Worm (Caenorhabditis elegans) whole organism, young adult: ENCODE data around the gene F38A1.8.

Experiments used
- B0019.2 ChIP-seq: fragments of 200-800 bp; sonication (Bioruptor generic); conservative IDR thresholded peaks from 2 replicates; pipeline ENCODE4 v1.3.6; 2022; ENCODE audit warnings: missing genetic modification reagents, missing genetic modification characterization, missing compliant biosample characterization
- B0035.1 ChIP-seq: sonication (generic microtip); optimal IDR thresholded peaks from 2 replicates; lab custom pipeline; 2016; ENCODE audit warnings: missing genetic modification characterization, mild to moderate bottlenecking, missing compliant biosample characterization, missing genotype, missing genetic modification reagents
- F33H1.4 ChIP-seq: fragments of 200-800 bp; sonication (Bioruptor generic); IDR thresholded peaks from 2 replicates; pipeline ENCODE4 v1.3.6; 2022; ENCODE audit warnings: missing genetic modification reagents, missing genetic modification characterization, missing compliant biosample characterization
- F55B11.4 ChIP-seq: sonication (generic microtip); optimal IDR thresholded peaks from 2 replicates; lab custom pipeline; 2016; ENCODE audit warnings: missing compliant biosample characterization, missing genetic modification characterization, borderline replicate concordance; ENCODE audit not compliant: insufficient read depth
- F57A8.1 ChIP-seq: fragments of 200-800 bp; sonication (Bioruptor generic); optimal IDR thresholded peaks from 2 replicates; lab custom pipeline; 2018; ENCODE audit warnings: mild to moderate bottlenecking, missing genetic modification characterization, moderate library complexity, missing compliant biosample characterization
- Y53G8AR.9 ChIP-seq: fragments of 200-800 bp; sonication (Bioruptor generic); conservative IDR thresholded peaks from 2 replicates; pipeline ENCODE4 v1.3.6; 2022; ENCODE audit warnings: missing genetic modification reagents, missing genetic modification characterization, missing compliant biosample characterization
- akir-1 ChIP-seq: fragments of 200-800 bp; sonication (Bioruptor generic); optimal IDR thresholded peaks from 2 replicates; lab custom pipeline; 2018; ENCODE audit warnings: mild to moderate bottlenecking, missing genetic modification characterization, moderate library complexity, missing compliant biosample characterization
- atf-7 ChIP-seq: sonication (generic microtip); optimal IDR thresholded peaks from 2 replicates; lab custom pipeline; 2017; ENCODE audit warnings: mild to moderate bottlenecking, missing genetic modification characterization, missing compliant biosample characterization
- bed-2 ChIP-seq: fragments of 200-800 bp; sonication (Bioruptor generic); IDR thresholded peaks from 2 replicates; pipeline ENCODE4 v1.3.6; 2022; ENCODE audit warnings: missing genetic modification reagents, missing genetic modification characterization, missing compliant biosample characterization
- cebp-1 ChIP-seq, 2 experiments: fragments of 200-800 bp in 1 of 2; sonication (Bioruptor generic) in 1 of 2; sonication (generic microtip) in 1 of 2; IDR thresholded peaks in 1 of 2; optimal IDR thresholded peaks in 1 of 2; 2 replicates each; pipeline versions ENCODE4 v1.3.6 to Lab custom; 2017 to 2022; ENCODE audit warnings: missing compliant biosample characterization in 2 of 2, missing genetic modification characterization in 2 of 2, mild to moderate bottlenecking in 1 of 2, missing genetic modification reagents in 1 of 2, moderate library complexity in 1 of 2
- ceh-100 ChIP-seq: fragments of 200-800 bp; sonication (Bioruptor generic); IDR thresholded peaks from 2 replicates; pipeline ENCODE4 v1.3.6; 2022; ENCODE audit warnings: missing genetic modification reagents, missing genetic modification characterization, missing compliant biosample characterization
- ceh-58 ChIP-seq: fragments of 200-800 bp; sonication (Bioruptor generic); IDR thresholded peaks from 2 replicates; pipeline ENCODE4 v1.3.6; 2022; ENCODE audit warnings: missing genetic modification characterization, missing compliant biosample characterization
- ceh-91 ChIP-seq: fragments of 200-800 bp; sonication (Bioruptor generic); IDR thresholded peaks from 2 replicates; pipeline ENCODE4 v1.3.6; 2022; ENCODE audit warnings: missing genetic modification reagents, missing genetic modification characterization, missing compliant biosample characterization
- dpl-1 ChIP-seq: fragments of 150-350 bp; optimal IDR thresholded peaks from 2 replicates; lab custom pipeline; 2014; ENCODE audit warnings: missing biosample characterization, missing genetic modification reagents, missing genetic modification characterization
- efl-1 ChIP-seq: fragments of 150-350 bp; optimal IDR thresholded peaks from 2 replicates; lab custom pipeline; 2014; ENCODE audit warnings: missing biosample characterization, missing genetic modification reagents, missing genetic modification characterization
- egrh-3 ChIP-seq: fragments of 200-800 bp; sonication (Bioruptor generic); IDR thresholded peaks from 2 replicates; pipeline ENCODE4 v1.3.6; 2022; ENCODE audit warnings: missing genetic modification reagents, missing genetic modification characterization, missing compliant biosample characterization
- ekl-4 ChIP-seq: fragments of 200-800 bp; sonication (Bioruptor generic); IDR thresholded peaks from 2 replicates; pipeline ENCODE4 v1.3.6; 2022; ENCODE audit warnings: missing genetic modification reagents, missing genetic modification characterization, missing compliant biosample characterization
- fkh-3 ChIP-seq: sonication (generic microtip); optimal IDR thresholded peaks from 2 replicates; lab custom pipeline; 2016; ENCODE audit warnings: mild to moderate bottlenecking, missing genetic modification characterization, missing compliant biosample characterization
- hrde-1 ChIP-seq: sonication (generic microtip); optimal IDR thresholded peaks from 2 replicates; lab custom pipeline; 2016; ENCODE audit warnings: missing genetic modification characterization, mild to moderate bottlenecking, missing compliant biosample characterization, moderate library complexity, missing genotype, missing genetic modification reagents, borderline replicate concordance
- lin-26 ChIP-seq: fragments of 200-800 bp; sonication (Bioruptor generic); IDR thresholded peaks from 2 replicates; pipeline ENCODE4 v1.3.6; 2022; ENCODE audit warnings: missing genetic modification reagents, missing genetic modification characterization, missing compliant biosample characterization
- lsl-1 ChIP-seq: fragments of 200-800 bp; sonication (Bioruptor generic); optimal IDR thresholded peaks from 2 replicates; lab custom pipeline; 2018; ENCODE audit warnings: mild to moderate bottlenecking, missing genetic modification characterization, moderate library complexity, missing compliant biosample characterization
- madf-3 ChIP-seq: fragments of 200-800 bp; sonication (Bioruptor generic); IDR thresholded peaks from 2 replicates; pipeline ENCODE4 v1.3.6; 2022; ENCODE audit warnings: missing genetic modification reagents, missing genetic modification characterization, missing compliant biosample characterization
- madf-6 ChIP-seq: fragments of 200-800 bp; sonication (Bioruptor generic); IDR thresholded peaks from 2 replicates; pipeline ENCODE4 v1.3.6; 2022; ENCODE audit warnings: missing genetic modification reagents, missing genetic modification characterization, missing compliant biosample characterization
- mes-4 ChIP-seq: sonication (generic microtip); optimal IDR thresholded peaks from 2 replicates; lab custom pipeline; 2016; ENCODE audit warnings: missing genotype, missing genetic modification characterization, missing compliant biosample characterization
- nfyb-1 ChIP-seq: fragments of 200-800 bp; sonication (Bioruptor generic); IDR thresholded peaks from 2 replicates; pipeline ENCODE4 v1.3.6; 2022; ENCODE audit warnings: missing genetic modification reagents, missing genetic modification characterization, missing compliant biosample characterization
- nhr-27 ChIP-seq: fragments of 200-800 bp; sonication (Bioruptor generic); optimal IDR thresholded peaks from 2 replicates; lab custom pipeline; 2018; ENCODE audit warnings: mild to moderate bottlenecking, missing genetic modification characterization, moderate library complexity, missing compliant biosample characterization
- nhr-80 ChIP-seq: sonication (generic microtip); optimal IDR thresholded peaks from 2 replicates; lab custom pipeline; 2016; ENCODE audit warnings: missing genetic modification characterization, missing compliant biosample characterization
- pbrm-1 ChIP-seq: fragments of 200-800 bp; sonication (Bioruptor generic); IDR thresholded peaks from 2 replicates; pipeline ENCODE4 v1.3.6; 2022; ENCODE audit warnings: missing genetic modification reagents, missing genetic modification characterization, missing compliant biosample characterization
- pha-4 ChIP-seq: fragments of 150-350 bp; sonication (generic microtip); optimal IDR thresholded peaks from 2 replicates; lab custom pipeline; 2014; ENCODE audit warnings: missing biosample characterization, missing genetic modification reagents, missing genetic modification characterization
- rec-8 ChIP-seq, 2 experiments: sonication (generic microtip); optimal IDR thresholded peaks; 2 replicates each; lab custom pipeline; 2016; ENCODE audit warnings: mild to moderate bottlenecking in 2 of 2, missing genetic modification characterization in 2 of 2, missing genetic modification reagents in 2 of 2, missing genotype in 2 of 2, missing biosample characterization in 1 of 2, missing compliant biosample characterization in 1 of 2, moderate library complexity in 1 of 2
- tbp1 ChIP-seq: fragments of 200-800 bp; sonication (Bioruptor generic); optimal IDR thresholded peaks from 2 replicates; lab custom pipeline; 2018; ENCODE audit warnings: mild to moderate bottlenecking, missing genetic modification characterization, missing compliant biosample characterization
- unc-62 ChIP-seq: fragments of 150-350 bp; optimal IDR thresholded peaks from 2 replicates; lab custom pipeline; 2014; ENCODE audit warnings: missing biosample characterization, missing genetic modification reagents, missing genetic modification characterization
- zfh-2 ChIP-seq: fragments of 200-800 bp; sonication (Bioruptor generic); conservative IDR thresholded peaks from 2 replicates; pipeline ENCODE4 v1.3.6; 2022; ENCODE audit warnings: missing genetic modification reagents, missing genetic modification characterization, missing compliant biosample characterization
- ztf-18 ChIP-seq: sonication (generic microtip); optimal IDR thresholded peaks from 2 replicates; lab custom pipeline; 2016; ENCODE audit warnings: missing genotype, mild to moderate bottlenecking, missing genetic modification characterization, missing compliant biosample characterization

F38A1.8 gene

ce11 chrIV:1274583-1274982 lies 34.9 kb upstream of the F38A1.8 start, which contains the start of gene C09E9.1 (continued):
- TF ChIP-seq madf-3 (GFP tag; lab: Robert Waterston, UW) (no peak), cebp-1 (GFP tag; IDR thresholded peaks at IDR 0.05; lab: Robert Waterston, UW) (peak; percentile 63; the same call in 1 of the 2 replicates), cebp-1 (tag; optimal IDR thresholded peaks at IDR 0.05; lab: Kevin White, UChicago) (peak; percentile 92), lsl-1 (GFP tag; lab: Kevin White, UChicago) (peak; percentile 74), efl-1 (GFP tag; lab: Kevin White, UChicago) (peak; percentile 52), hrde-1 (tag; lab: Kevin White, UChicago) (no peak), ztf-18 (tag; lab: Kevin White, UChicago) (no peak), ceh-58 (no peak), atf-7 (tag; lab: Kevin White, UChicago) (no peak), madf-6 (GFP tag; lab: Robert Waterston, UW) (peak; percentile 67), unc-62 (no peak), akir-1 (GFP tag; lab: Kevin White, UChicago) (no peak), F55B11.4 (tag; lab: Kevin White, UChicago) (no peak), nhr-27 (tag; lab: Kevin White, UChicago) (no peak), bed-2 (GFP tag; lab: Robert Waterston, UW) (no peak), pbrm-1 (peak; percentile 53; the same call in 1 of the 2 replicates), F33H1.4 (GFP tag; lab: Robert Waterston, UW) (peak; percentile 48)

DNA sequence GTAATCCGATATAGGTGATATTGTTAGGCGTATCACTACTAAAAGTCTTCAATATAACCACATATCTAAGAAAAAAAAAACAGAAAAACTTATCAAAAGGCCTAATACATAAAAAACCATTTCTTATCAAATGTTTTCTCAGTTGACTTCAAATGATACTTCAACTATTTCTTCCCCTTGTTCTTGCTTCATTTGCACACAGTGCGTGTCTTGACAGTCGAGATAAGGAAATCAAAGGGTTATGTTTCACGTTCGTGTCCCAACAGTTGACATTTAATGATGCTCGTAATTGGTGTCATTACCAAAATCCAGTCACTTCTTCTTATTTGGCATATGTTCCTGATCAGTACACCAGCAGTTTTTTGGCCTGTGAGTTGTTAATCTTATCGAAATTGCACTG lies 27.1 kb upstream of the F38A1.8 start, which contains the start of gene clec-170:
clec-170 (plus strand) TSS at position 143 of the 400 bp plus-strand sequence.
- no peak for TF ChIP-seq B0035.1 (tag; lab: Kevin White, UChicago)
- TF ChIP-seq tbp1 (GFP tag; lab: Kevin White, UChicago) = no peak
- no peak for TF ChIP-seq rec-8 (tag; optimal IDR thresholded peaks at IDR 0.05; lab: Kevin White, UChicago)
- TF ChIP-seq nfyb-1 (GFP tag; lab: Robert Waterston, UW) = no peak
- TF ChIP-seq B0019.2 (GFP tag; lab: Robert Waterston, UW) = no peak
- TF ChIP-seq F55B11.4 (tag; lab: Kevin White, UChicago) = no peak
- no peak for TF ChIP-seq fkh-3
- TF ChIP-seq pha-4 (tag; lab: Kevin White, UChicago) = no peak
- no peak for TF ChIP-seq egrh-3 (GFP tag; lab: Robert Waterston, UW)
- TF ChIP-seq ceh-91 (GFP tag; lab: Robert Waterston, UW) = no peak
- TF ChIP-seq F57A8.1 (GFP tag; lab: Kevin White, UChicago) = no peak
- TF ChIP-seq unc-62 = no peak
- no peak for TF ChIP-seq madf-6 (GFP tag; lab: Robert Waterston, UW)

- TF ChIP-seq mes-4 (tag; lab: Kevin White, UChicago) = no peak
- TF ChIP-seq nhr-80 = peak; percentile 82
These were observed 26.5 kb upstream of the F38A1.8 start for ce11 chrIV:1266138-1266537.

DNA sequence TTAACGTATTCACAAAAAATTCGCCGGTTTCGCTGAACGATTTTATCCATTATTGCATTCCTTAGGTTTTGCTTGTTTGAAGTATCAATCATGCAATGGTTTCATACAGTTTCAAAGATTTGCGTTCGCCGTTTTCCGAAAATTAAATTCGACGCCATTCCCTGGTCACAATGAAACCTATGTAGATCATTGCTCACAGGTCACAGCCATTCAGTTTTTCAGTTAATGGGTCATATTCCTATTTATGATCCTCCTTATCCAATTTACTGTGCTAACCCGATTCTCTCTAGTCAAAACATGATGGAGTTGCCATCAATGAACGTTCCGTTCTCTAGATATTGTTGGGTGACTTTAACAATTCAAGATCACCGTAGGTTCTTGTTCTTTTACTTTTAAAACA lies 25.3 kb upstream of the F38A1.8 start, which contains the start of gene F38A1.13:
F38A1.13 (plus strand) TSS at position 301 of the 400 bp plus-strand sequence.
- no peak for TF ChIP-seq Y53G8AR.9 (GFP tag; lab: Robert Waterston, UW)
- no peak for TF ChIP-seq F55B11.4 (tag; lab: Kevin White, UChicago)
- TF ChIP-seq dpl-1 (GFP tag; lab: Kevin White, UChicago) = no peak
- TF ChIP-seq ceh-100 (GFP tag; lab: Robert Waterston, UW) = no peak
- TF ChIP-seq zfh-2 (GFP tag; lab: Robert Waterston, UW) = no peak
- no peak for TF ChIP-seq ekl-4
- TF ChIP-seq lin-26 (GFP tag; lab: Robert Waterston, UW) = no peak
- TF ChIP-seq, all 124 proteins: peak for 0
